Worm (Caenorhabditis elegans): ENCODE results near the gene osg-1.

DNA sequence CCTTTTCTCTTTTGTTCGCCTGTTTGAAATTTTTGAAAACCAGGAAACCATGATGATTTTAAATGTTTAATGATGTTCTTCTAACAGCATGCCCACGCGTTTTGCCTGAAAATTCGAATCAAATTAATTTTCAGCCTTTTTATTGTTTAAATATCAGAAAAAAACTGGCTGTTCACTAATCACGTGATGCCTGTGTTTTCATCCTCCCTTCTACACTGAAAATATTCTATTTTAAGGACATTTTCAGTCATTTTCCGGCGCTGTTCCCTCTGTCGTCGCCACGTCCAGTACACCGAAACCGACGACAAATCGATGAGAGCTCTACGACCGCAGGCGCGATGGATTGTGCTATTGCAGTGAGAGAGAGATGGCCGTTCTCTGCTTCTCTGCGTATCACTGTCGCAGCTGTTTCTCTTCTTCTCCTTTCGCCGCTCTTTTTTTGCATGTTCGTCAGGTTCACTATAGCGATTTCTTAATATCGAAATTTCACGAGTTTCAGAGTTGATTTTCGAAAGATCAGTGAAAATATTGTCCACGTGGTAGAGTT lies 37.5 kb upstream of the osg-1 start, which contains the start of gene F48E8.8:
- TF ChIP-seq nhr-28 (tag; optimal IDR thresholded peaks at IDR 0.05) (no peak), ZK546.5 (tag; optimal IDR thresholded peaks at IDR 0.05) (no peak), ama-1 (optimal IDR thresholded peaks at IDR 0.05) (no peak), nhr-237 (tag; optimal IDR thresholded peaks at IDR 0.05) (no peak), elt-1 (tag; optimal IDR thresholded peaks at IDR 0.05) (no peak)

Data from whole organism, L3 larva.